Worm (Caenorhabditis elegans): ENCODE results near the gene dmd-8.

The dmd-8 gene

ce11 chrV:343546-343945 lies 7.3 kb upstream of the dmd-8 start:
- no peak for TF ChIP-seq egl-13 (tag; optimal IDR thresholded peaks at IDR 0.05)
- TF ChIP-seq skn-1 (tag; optimal IDR thresholded peaks at IDR 0.05) = no peak
- TF ChIP-seq nhr-85 (tag) = peak; percentile 6
- no peak for TF ChIP-seq blmp-1 (tag; optimal IDR thresholded peaks at IDR 0.05)
- no peak for TF ChIP-seq ceh-63 (GFP tag; optimal IDR thresholded peaks at IDR 0.05)

- TF ChIP-seq alr-1 (tag; optimal IDR thresholded peaks at IDR 0.05; ENCODE audit: borderline replicate concordance) = no peak
- no peak for TF ChIP-seq egl-13 (tag; optimal IDR thresholded peaks at IDR 0.05)
- TF ChIP-seq hlh-4 (tag; optimal IDR thresholded peaks at IDR 0.05) = no peak
- TF ChIP-seq hpl-2 (GFP tag; optimal IDR thresholded peaks at IDR 0.05) = no peak
- no peak for TF ChIP-seq aha-1 (tag; optimal IDR thresholded peaks at IDR 0.05)
- TF ChIP-seq nhr-84 (tag; optimal IDR thresholded peaks at IDR 0.05) = no peak
- TF ChIP-seq nhr-11 (tag; optimal IDR thresholded peaks at IDR 0.05) = no peak
- no peak for TF ChIP-seq lin-35 (GFP tag; optimal IDR thresholded peaks at IDR 0.05)
- TF ChIP-seq ceh-82 (tag; optimal IDR thresholded peaks at IDR 0.05) = no peak
- TF ChIP-seq dpl-1 (GFP tag; optimal IDR thresholded peaks at IDR 0.05) = no peak
- TF ChIP-seq unc-98 (GFP tag; IDR thresholded peaks at IDR 0.05) = no peak
- no peak for TF ChIP-seq jun-1 (tag; optimal IDR thresholded peaks at IDR 0.05)
- no peak for TF ChIP-seq zag-1 (tag; optimal IDR thresholded peaks at IDR 0.05)
- TF ChIP-seq irx-1 (tag; optimal IDR thresholded peaks at IDR 0.05) = no peak
- TF ChIP-seq mef-2 (tag; optimal IDR thresholded peaks at IDR 0.05) = no peak
- no peak for TF ChIP-seq lin-15B (tag; optimal IDR thresholded peaks at IDR 0.05)
- no peak for TF ChIP-seq ztf-4 (tag; optimal IDR thresholded peaks at IDR 0.05)
- TF ChIP-seq nhr-12 (tag; optimal IDR thresholded peaks at IDR 0.05) = no peak
Observed at ce11 chrV:343128-343527, 6.9 kb upstream of the dmd-8 start, which contains the start of gene wago-10. TSS of gene wago-10 (plus strand) at chrV:343428.

DNA sequence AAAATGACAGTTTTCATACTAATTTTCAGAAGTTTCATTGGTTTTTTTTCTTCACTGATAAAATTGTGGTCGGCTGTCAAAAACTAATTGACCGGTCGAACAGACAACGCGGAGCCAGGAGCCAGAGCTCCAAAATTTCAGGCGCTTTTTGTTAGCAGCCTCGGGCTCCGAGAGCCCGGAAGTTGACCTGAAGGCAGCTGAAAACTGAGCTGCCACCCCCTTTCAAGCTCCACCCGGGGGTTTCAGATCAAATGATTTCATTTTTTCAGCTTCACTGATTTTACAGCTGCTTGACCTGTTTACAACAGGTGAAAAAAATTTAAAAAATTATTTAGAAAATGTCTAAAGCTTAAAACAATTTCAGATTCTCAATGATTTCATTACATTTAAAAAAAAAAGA lies 6.1 kb upstream of the dmd-8 start:
- peak; percentile 78 for TF ChIP-seq hlh-4 (tag; optimal IDR thresholded peaks at IDR 0.05)
- no peak for TF ChIP-seq efl-1 (optimal IDR thresholded peaks at IDR 0.05)
- TF ChIP-seq efl-1 (GFP tag; optimal IDR thresholded peaks at IDR 0.05 in 1 of 2) = no peak

- TF ChIP-seq ets-5 (GFP tag; IDR thresholded peaks at IDR 0.05) (no peak), nhr-20 (tag; optimal IDR thresholded peaks at IDR 0.05) (peak; percentile 10), pqm-1 (tag; optimal IDR thresholded peaks at IDR 0.05) (peak; percentile 9), nhr-90 (tag; optimal IDR thresholded peaks at IDR 0.05; ENCODE audit: poor library complexity) (peak; percentile 17), elt-2 (tag; optimal IDR thresholded peaks at IDR 0.05) (peak; percentile 95), jun-1 (tag; optimal IDR thresholded peaks at IDR 0.05) (peak; percentile 67), sox-4 (tag; optimal IDR thresholded peaks at IDR 0.05) (no peak), lin-35 (GFP tag; optimal IDR thresholded peaks at IDR 0.05) (peak in 1 of 2 experiments; percentile 6), aha-1 (tag; optimal IDR thresholded peaks at IDR 0.05) (no peak), pax-3 (tag; optimal IDR thresholded peaks at IDR 0.05) (peak; percentile 36), efl-1 (optimal IDR thresholded peaks at IDR 0.05) (no peak), efl-1 (GFP tag; optimal IDR thresholded peaks at IDR 0.05 in 1 of 2) (peak in 1 of 2 experiments; percentile 83)
Observed at ce11 chrV:333713-334112, 2.5 kb downstream of the dmd-8 start.

DNA sequence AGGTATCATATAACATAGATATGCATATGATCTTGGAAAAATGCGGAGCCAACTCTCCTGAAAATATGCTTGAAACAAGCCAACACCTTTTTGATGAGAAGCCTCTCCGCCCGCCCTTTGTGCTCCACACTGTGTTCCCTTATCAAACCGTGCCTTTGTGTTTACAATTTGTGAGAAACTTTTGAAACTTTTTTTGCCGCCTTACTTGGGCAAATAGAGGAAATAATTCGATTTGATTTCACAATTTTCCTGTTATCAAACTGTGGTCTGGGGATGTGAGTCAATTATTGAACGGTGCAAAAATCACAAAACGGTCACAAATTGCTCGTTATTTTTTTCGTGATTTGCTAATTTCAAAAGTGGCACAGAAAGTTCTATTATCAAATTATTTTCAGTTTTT lies 3.7 kb downstream of the dmd-8 start:
- no peak for TF ChIP-seq nhr-77 (tag; optimal IDR thresholded peaks at IDR 0.05)
- peak in 1 of 2 experiments; percentile 22 for TF ChIP-seq lin-35 (GFP tag; optimal IDR thresholded peaks at IDR 0.05)
- TF ChIP-seq sptf-1 (tag; optimal IDR thresholded peaks at IDR 0.05) = no peak
- no peak for TF ChIP-seq efl-3 (GFP tag; optimal IDR thresholded peaks at IDR 0.05)
- TF ChIP-seq ceh-63 (GFP tag; optimal IDR thresholded peaks at IDR 0.05) = no peak
- peak; percentile 63 for TF ChIP-seq pqm-1 (tag; optimal IDR thresholded peaks at IDR 0.05)
- peak; percentile 85 for TF ChIP-seq elt-2 (tag; optimal IDR thresholded peaks at IDR 0.05)

DNA sequence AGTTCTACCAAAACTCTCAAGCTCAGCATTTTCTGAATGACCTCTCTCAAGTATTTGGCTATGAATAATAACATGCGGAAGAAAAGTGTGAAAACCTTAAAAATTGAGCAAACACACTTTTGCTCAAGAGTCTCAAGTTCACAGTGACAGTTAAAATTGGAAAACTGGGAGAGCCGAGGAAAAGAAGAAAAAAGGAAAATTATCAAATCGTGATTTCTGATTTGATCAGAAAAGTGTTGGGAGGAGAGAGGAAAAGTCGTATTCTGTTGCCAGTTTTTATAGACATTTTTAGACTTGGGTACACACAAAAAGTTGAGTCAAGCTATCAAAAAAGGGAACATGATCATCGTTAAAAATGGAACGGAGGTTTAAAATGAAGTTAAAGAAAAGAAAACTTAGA lies 5.0 kb downstream of the dmd-8 start:
- TF ChIP-seq mep-1 (tag; optimal IDR thresholded peaks at IDR 0.05) (no peak), tbx-2 (tag; optimal IDR thresholded peaks at IDR 0.05) (no peak), ama-1 (optimal IDR thresholded peaks at IDR 0.05) (no peak), tlp-1 (tag; optimal IDR thresholded peaks at IDR 0.05) (no peak), ceh-90 (tag; optimal IDR thresholded peaks at IDR 0.05) (no peak), nhr-28 (tag; optimal IDR thresholded peaks at IDR 0.05) (no peak), fkh-8 (tag; optimal IDR thresholded peaks at IDR 0.05) (no peak)
